Worm (Caenorhabditis elegans) whole organism, midembryonic: Measurements from ENCODE around the gene tps-2.

ENCODE experiments used
- cog-1 ChIP-seq: sonication (generic microtip); optimal IDR thresholded peaks from 2 replicates; lab custom pipeline; 2016; ENCODE audit warnings: missing genetic modification characterization, missing compliant biosample characterization
- flt-1 ChIP-seq: fragments of 200-800 bp; sonication (Bioruptor generic); IDR thresholded peaks from 2 replicates; pipeline ENCODE4 v1.3.6; 2022; ENCODE audit warnings: missing genetic modification characterization, missing compliant biosample characterization
- ref-1 ChIP-seq: fragments of 200-800 bp; sonication (Bioruptor generic); conservative IDR thresholded peaks from 2 replicates; pipeline ENCODE4 v1.3.6; 2022; ENCODE audit warnings: missing genetic modification reagents, missing genetic modification characterization, missing compliant biosample characterization
- ztf-23 ChIP-seq: fragments of 200-800 bp; sonication (Bioruptor generic); IDR thresholded peaks from 2 replicates; pipeline ENCODE4 v1.3.6; 2022; ENCODE audit warnings: missing genetic modification reagents, missing genetic modification characterization, missing compliant biosample characterization
- ztf-29 ChIP-seq: fragments of 200-800 bp; sonication (Bioruptor generic); IDR thresholded peaks from 2 replicates; pipeline ENCODE4 v1.3.6; 2022; ENCODE audit warnings: missing genetic modification reagents, missing genetic modification characterization, missing compliant biosample characterization

ce11 chrII:14634042-14634441 lies 33.3 kb downstream of the tps-2 start:
- no peak for TF ChIP-seq ztf-29 (GFP tag; lab: Robert Waterston, UW)
- no peak for TF ChIP-seq flt-1 (GFP tag; lab: Robert Waterston, UW)
- no peak for TF ChIP-seq ztf-23 (GFP tag; lab: Robert Waterston, UW)
- TF ChIP-seq cog-1 (tag; lab: Kevin White, UChicago) = no peak
- no peak for TF ChIP-seq ref-1 (GFP tag; lab: Robert Waterston, UW)
